Worm (Caenorhabditis elegans) whole organism, early embryonic: Measurements from ENCODE around the gene F08G12.5.

Experiments used
- hmbx-1 ChIP-seq: sonication (generic microtip); optimal IDR thresholded peaks from 2 replicates; lab custom pipeline; 2016; ENCODE audit warnings: mild to moderate bottlenecking, missing genetic modification characterization, missing compliant biosample characterization
- tbx-37 ChIP-seq: fragments of 200-800 bp; sonication (Bioruptor generic); conservative IDR thresholded peaks from 2 replicates; pipeline ENCODE4 v1.3.6; 2022; ENCODE audit warnings: missing genetic modification reagents, missing genetic modification characterization, missing compliant biosample characterization
- tra-4 ChIP-seq: sonication (generic microtip); optimal IDR thresholded peaks from 2 replicates; lab custom pipeline; 2017; ENCODE audit warnings: missing genetic modification characterization, missing compliant biosample characterization

DNA sequence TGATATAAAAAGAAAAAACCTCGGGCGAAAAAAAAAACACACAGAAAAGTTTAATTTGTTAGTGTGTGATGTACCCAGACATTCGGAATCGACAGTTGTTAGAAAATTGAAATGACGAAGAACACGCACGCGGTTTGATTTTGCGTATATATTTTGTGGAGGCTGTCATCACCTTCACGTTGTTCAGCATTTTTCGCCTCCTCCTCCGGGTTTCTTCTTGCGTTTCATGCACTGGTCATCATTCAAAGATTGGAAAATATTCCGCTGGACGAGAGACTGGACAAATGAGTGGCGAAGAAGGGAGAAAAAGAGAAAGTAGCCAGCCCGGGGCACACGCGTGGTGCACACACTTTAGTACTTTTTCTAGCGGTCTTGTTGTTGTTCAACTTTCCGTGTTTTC lies 34.8 kb upstream of the F08G12.5 start:
- no peak for TF ChIP-seq tbx-37 (GFP tag; lab: Robert Waterston, UW)
- no peak for TF ChIP-seq tra-4 (tag; lab: Kevin White, UChicago)
- TF ChIP-seq hmbx-1 (tag; lab: Kevin White, UChicago), result no peak
